Fruit fly (Drosophila melanogaster): ENCODE data around the gene CG34277.

Gene CG34277

DNA sequence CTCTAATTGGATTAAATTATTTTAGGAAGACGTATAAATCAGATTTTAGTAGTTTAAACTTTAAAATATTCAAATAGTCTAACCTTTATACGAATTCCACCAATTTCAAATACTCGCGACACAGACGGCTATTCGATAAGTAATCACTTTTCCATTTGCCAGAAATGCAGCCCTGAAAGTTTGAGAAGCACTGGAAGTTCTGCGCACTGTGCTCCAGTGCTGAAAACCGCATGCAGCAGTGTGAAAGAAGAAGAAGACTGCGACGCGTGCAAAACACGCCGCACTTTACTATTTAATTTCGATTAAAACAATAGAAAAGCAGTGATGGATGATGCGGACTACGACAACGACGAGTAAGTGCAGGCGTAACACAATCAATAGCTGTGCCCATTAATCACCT, 2.2 kb downstream of the CG34277 start, which contains the start of gene Polr2F (continued):
- TF ChIP-seq YL-1 (GFP tag; optimal IDR thresholded peaks at IDR 0.05): peak; percentile 93
- peak; percentile 87 for TF ChIP-seq ken (GFP tag; IDR thresholded peaks at IDR 0.05)
- peak; percentile 42 for TF ChIP-seq CG4707 (GFP tag; optimal IDR thresholded peaks at IDR 0.05)
- TF ChIP-seq CHES-1-like (GFP tag; optimal IDR thresholded peaks at IDR 0.05): peak; percentile 96
- no peak for TF ChIP-seq bowl (GFP tag; IDR thresholded peaks at IDR 0.05)
- peak; percentile 83 for TF ChIP-seq Bdp1 (GFP tag; optimal IDR thresholded peaks at IDR 0.05)
- TF ChIP-seq CG17361 (GFP tag; IDR thresholded peaks at IDR 0.05): peak; percentile 62
- peak; percentile 70; the same call in 1 of the 3 replicates for TF ChIP-seq so (GFP tag; IDR thresholded peaks at IDR 0.05)
- TF ChIP-seq CG1233 (GFP tag; optimal IDR thresholded peaks at IDR 0.05): peak; percentile 74
- TF ChIP-seq CG32767 (GFP tag; IDR thresholded peaks at IDR 0.05): no peak
- TF ChIP-seq Taf1 (GFP tag; IDR thresholded peaks at IDR 0.05): peak; percentile 56; the same call in 1 of the 2 replicates
- peak; percentile 98 for TF ChIP-seq E2f2 (GFP tag; IDR thresholded peaks at IDR 0.05)
- TF ChIP-seq mam (GFP tag; optimal IDR thresholded peaks at IDR 0.05): peak; percentile 97
- peak; percentile 46 for TF ChIP-seq oc (tag; optimal IDR thresholded peaks at IDR 0.05)
- TF ChIP-seq CG4854 (GFP tag; optimal IDR thresholded peaks at IDR 0.05): peak; percentile 87
- TF ChIP-seq dmrt11E (tag; optimal IDR thresholded peaks at IDR 0.05): peak; percentile 65
- TF ChIP-seq CG3847 (GFP tag; IDR thresholded peaks at IDR 0.05): peak; percentile 94
- TF ChIP-seq CG1792 (GFP tag; optimal IDR thresholded peaks at IDR 0.05): peak; percentile 85
- peak; percentile 50 for TF ChIP-seq CG3407 (GFP tag; optimal IDR thresholded peaks at IDR 0.05)
- TF ChIP-seq CG31224 (GFP tag; IDR thresholded peaks at IDR 0.05): 0 out of 2 replicates have a peak, but pooled peaks have one; percentile 26
- no peak for TF ChIP-seq Vsx1 (GFP tag; optimal IDR thresholded peaks at IDR 0.05)
- no peak for TF ChIP-seq Eip74EF (GFP tag; optimal IDR thresholded peaks at IDR 0.05)
- peak; percentile 82 to 90 for TF ChIP-seq chif (GFP tag; optimal IDR thresholded peaks at IDR 0.05)
- no peak for TF ChIP-seq Trl (optimal IDR thresholded peaks at IDR 0.05)
- peak; percentile 95 for TF ChIP-seq Trl (GFP tag; optimal IDR thresholded peaks at IDR 0.05)
- peak; percentile 98 for TF ChIP-seq CG17186 (GFP tag; optimal IDR thresholded peaks at IDR 0.05)
- TF ChIP-seq tx (GFP tag; optimal IDR thresholded peaks at IDR 0.05): peak; percentile 89
- peak; percentile 68 for TF ChIP-seq CG6854 (GFP tag; optimal IDR thresholded peaks at IDR 0.05)
- TF ChIP-seq fd102C (GFP tag; optimal IDR thresholded peaks at IDR 0.05): peak; percentile 9
- TF ChIP-seq sd (tag; optimal IDR thresholded peaks at IDR 0.05): no peak
- TF ChIP-seq emc (GFP tag; optimal IDR thresholded peaks at IDR 0.05): peak; percentile 81
- TF ChIP-seq pnt (GFP tag; optimal IDR thresholded peaks at IDR 0.05): peak; percentile 89
- TF ChIP-seq CG16779 (GFP tag; IDR thresholded peaks at IDR 0.05): peak; percentile 87
- peak; percentile 94 for TF ChIP-seq CG13624 (GFP tag; optimal IDR thresholded peaks at IDR 0.05)
- TF ChIP-seq CG11456 (GFP tag; IDR thresholded peaks at IDR 0.05): peak; percentile 93
- TF ChIP-seq hb (GFP tag; IDR thresholded peaks at IDR 0.05; ENCODE audit: partially characterized antibody): no peak
- peak; percentile 69 for TF ChIP-seq CG10147 (GFP tag; optimal IDR thresholded peaks at IDR 0.05)
- no peak for TF ChIP-seq tll (GFP tag; optimal IDR thresholded peaks at IDR 0.05)
- no peak for TF ChIP-seq grn (GFP tag; optimal IDR thresholded peaks at IDR 0.05)
- peak; percentile 78 for TF ChIP-seq phol (tag; optimal IDR thresholded peaks at IDR 0.05)
- TF ChIP-seq CG3065 (GFP tag; optimal IDR thresholded peaks at IDR 0.05): peak; percentile 76
- peak; percentile 61; the same call in 1 of the 2 replicates for TF ChIP-seq CG7372 (GFP tag; IDR thresholded peaks at IDR 0.05)
- peak; percentile 51; the same call in 2 of the 3 replicates for TF ChIP-seq knrl (GFP tag; IDR thresholded peaks at IDR 0.05; ENCODE audit: partially characterized antibody)
- peak; percentile 65 for TF ChIP-seq lbe (GFP tag; optimal IDR thresholded peaks at IDR 0.05)
- TF ChIP-seq danr (GFP tag; IDR thresholded peaks at IDR 0.05): peak; percentile 47; the same call in 1 of the 2 replicates
- no peak for TF ChIP-seq salm (tag; optimal IDR thresholded peaks at IDR 0.05)
- peak; percentile 92 for TF ChIP-seq CG12659 (GFP tag; optimal IDR thresholded peaks at IDR 0.05)
- peak; percentile 58; the same call in 2 of the 3 replicates for TF ChIP-seq Optix (GFP tag; IDR thresholded peaks at IDR 0.05)
- TF ChIP-seq ato (GFP tag; IDR thresholded peaks at IDR 0.05; ENCODE audit: partially characterized antibody): peak; percentile 12; the same call in 1 of the 2 replicates
- TF ChIP-seq CkIIα-i1 (GFP tag; IDR thresholded peaks at IDR 0.05): no peak
- peak; percentile 75 for TF ChIP-seq Sry-δ (GFP tag; optimal IDR thresholded peaks at IDR 0.05)
